Worm (Caenorhabditis elegans) whole organism, L4/young adult: Measurements from ENCODE around the gene srz-5.

Experiments used
- W03F9.2 ChIP-seq: fragments of 150-350 bp; optimal IDR thresholded peaks from 2 replicates; lab custom pipeline; 2014; ENCODE audit warnings: missing biosample characterization, missing genetic modification characterization
- dao-5 ChIP-seq: sonication (generic microtip); optimal IDR thresholded peaks from 2 replicates; lab custom pipeline; 2016; ENCODE audit warnings: missing genotype, missing genetic modification characterization, moderate library complexity, missing compliant biosample characterization
- him-1 ChIP-seq: sonication (generic microtip); optimal IDR thresholded peaks from 2 replicates; lab custom pipeline; 2016; ENCODE audit warnings: missing genotype, missing genetic modification reagents, missing genetic modification characterization, missing compliant biosample characterization

DNA sequence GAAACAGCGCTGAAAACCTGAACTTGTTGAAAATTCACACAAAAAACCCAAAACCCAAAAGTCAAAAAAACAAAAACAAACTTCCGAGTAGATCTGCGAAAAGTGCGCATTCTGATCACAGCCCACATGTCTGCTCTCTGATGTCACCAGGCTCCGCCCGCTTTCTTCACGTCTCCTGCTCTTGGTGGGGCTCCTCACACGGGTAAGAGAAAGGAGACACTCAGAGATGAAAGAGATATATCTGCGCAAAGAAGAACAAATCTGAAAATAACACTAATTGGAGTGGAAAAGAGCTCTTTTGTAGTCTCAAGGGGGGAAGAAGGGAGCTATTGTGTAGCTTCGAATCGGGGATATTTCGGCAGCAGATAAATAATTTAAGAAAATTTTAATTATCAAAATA lies 13.7 kb upstream of the srz-5 start, which contains the start of gene ncs-6:
- TF ChIP-seq him-1 (tag; lab: Kevin White, UChicago) (no peak), W03F9.2 (tag; lab: Kevin White, UChicago) (no peak), dao-5 (no peak)
